Fruit fly (Drosophila melanogaster) whole organism, embryonic: ENCODE data around the gene Dus1.
A peak's percentile ranks its signal among the peaks of the same experiment; 100 is the strongest.

Experiments
- CG10274 ChIP-seq: fragments of 200-800 bp; sonication (Bioruptor generic); optimal IDR thresholded peaks from 3 replicates; lab custom pipeline; 2017; ENCODE audit warnings: missing biosample characterization, mild to moderate bottlenecking, missing genetic modification characterization
- CG11247 ChIP-seq: fragments of 200-800 bp; sonication (Bioruptor generic); IDR thresholded peaks from 2 replicates; pipeline ENCODE4 v1.3.6; 2022; ENCODE audit warnings: missing biosample characterization, missing genetic modification characterization
- CG12299 ChIP-seq: fragments of 200-800 bp; sonication (Bioruptor generic); optimal IDR thresholded peaks from 2 replicates; lab custom pipeline; 2018; ENCODE audit warnings: missing biosample characterization, mild to moderate bottlenecking, missing genetic modification characterization
- CG14050 ChIP-seq: fragments of 200-800 bp; sonication (Bioruptor generic); IDR thresholded peaks from 3 replicates; pipeline ENCODE4 v1.3.6; 2022; ENCODE audit warnings: missing biosample characterization, missing genetic modification characterization
- CG14667 ChIP-seq: fragments of 200-800 bp; sonication (Bioruptor generic); IDR thresholded peaks from 2 replicates; pipeline ENCODE4 v1.3.6; 2022; ENCODE audit warnings: missing biosample characterization, missing genetic modification characterization
- CG15269 ChIP-seq: fragments of 200-800 bp; sonication (Bioruptor generic); optimal IDR thresholded peaks from 2 replicates; lab custom pipeline; 2018; ENCODE audit warnings: missing biosample characterization, mild to moderate bottlenecking, missing genetic modification characterization, moderate library complexity
- CG16813 ChIP-seq: fragments of 200-800 bp; sonication (Bioruptor generic); IDR thresholded peaks from 3 replicates; pipeline ENCODE4 v1.3.6; 2022; ENCODE audit warnings: missing biosample characterization, missing genetic modification characterization; ENCODE audit not compliant: partially characterized antibody
- CG2712 ChIP-seq: fragments of 200-800 bp; optimal IDR thresholded peaks from 3 replicates; lab custom pipeline; 2019; ENCODE audit warnings: missing biosample characterization, mild to moderate bottlenecking, missing genetic modification characterization, moderate library complexity
- CG3281 ChIP-seq: fragments of 200-800 bp; sonication (Bioruptor generic); optimal IDR thresholded peaks from 3 replicates; lab custom pipeline; 2017; ENCODE audit warnings: missing biosample characterization, mild to moderate bottlenecking, missing genetic modification characterization
- CG4617 ChIP-seq: fragments of 200-800 bp; sonication (Bioruptor generic); optimal IDR thresholded peaks from 3 replicates; lab custom pipeline; 2016; ENCODE audit warnings: missing biosample characterization, missing genetic modification characterization, borderline replicate concordance
- CG6254 ChIP-seq: fragments of 200-800 bp; sonication (Bioruptor generic); optimal IDR thresholded peaks from 3 replicates; lab custom pipeline; 2017; ENCODE audit warnings: mild to moderate bottlenecking, missing biosample characterization, missing genetic modification reagents, missing genetic modification characterization
- CG7271 ChIP-seq: fragments of 200-800 bp; sonication (Bioruptor generic); optimal IDR thresholded peaks from 2 replicates; lab custom pipeline; 2018; ENCODE audit warnings: missing biosample characterization, mild to moderate bottlenecking, missing genetic modification characterization, moderate library complexity
- CG7928 ChIP-seq: fragments of 200-800 bp; sonication (Bioruptor generic); optimal IDR thresholded peaks from 2 replicates; lab custom pipeline; 2017; ENCODE audit warnings: missing biosample characterization, mild to moderate bottlenecking, missing genetic modification characterization
- CG7963 ChIP-seq: fragments of 200-800 bp; sonication (Bioruptor generic); IDR thresholded peaks from 3 replicates; pipeline ENCODE4 v1.3.6; 2022; ENCODE audit warnings: missing biosample characterization, missing genetic modification characterization; ENCODE audit not compliant: partially characterized antibody
- CG8290 ChIP-seq, 3 experiments: fragments of 200-800 bp; sonication (Bioruptor generic); optimal IDR thresholded peaks; 2 replicates each; lab custom pipeline; 2016 to 2019; ENCODE audit warnings: missing biosample characterization in 3 of 3, missing genetic modification characterization in 3 of 3, mild to moderate bottlenecking in 2 of 3, moderate library complexity in 1 of 3
- CG8388 ChIP-seq: fragments of 200-800 bp; sonication (Bioruptor generic); optimal IDR thresholded peaks from 2 replicates; lab custom pipeline; 2019; ENCODE audit warnings: missing biosample characterization, mild to moderate bottlenecking, missing genetic modification characterization, moderate library complexity
- CG8765 ChIP-seq: fragments of 200-800 bp; sonication (Bioruptor generic); IDR thresholded peaks from 2 replicates; pipeline ENCODE4 v1.3.6; 2022; ENCODE audit warnings: missing biosample characterization, missing genetic modification characterization
- CG9437 ChIP-seq: fragments of 200-800 bp; sonication (Bioruptor generic); optimal IDR thresholded peaks from 2 replicates; lab custom pipeline; 2018; ENCODE audit warnings: missing biosample characterization, mild to moderate bottlenecking, missing genetic modification characterization
- Dbx ChIP-seq: fragments of 200-800 bp; sonication (Bioruptor generic); IDR thresholded peaks from 3 replicates; pipeline ENCODE4 v1.3.6; 2022; ENCODE audit warnings: missing biosample characterization, missing genetic modification characterization
- Drgx ChIP-seq: fragments of 200-800 bp; sonication (Bioruptor generic); IDR thresholded peaks from 2 replicates; pipeline ENCODE4 v1.3.6; 2022; ENCODE audit warnings: missing biosample characterization, missing genetic modification characterization
- E2f2 ChIP-seq: fragments of 200-800 bp; sonication (Bioruptor generic); IDR thresholded peaks from 2 replicates; pipeline ENCODE4 v1.3.6; 2022; ENCODE audit warnings: missing biosample characterization, missing genetic modification characterization
- Eip74EF ChIP-seq, 2 experiments: fragments of 200-800 bp in 1 of 2; fragments of >200 bp in 1 of 2; sonication (Bioruptor generic) in 1 of 2; optimal IDR thresholded peaks; 2 replicates each; lab custom pipeline; 2017 to 2019; ENCODE audit warnings: missing biosample characterization in 2 of 2, missing genetic modification characterization in 2 of 2, mild to moderate bottlenecking in 1 of 2, moderate library complexity in 1 of 2
- Hr78 ChIP-seq, 2 experiments: fragments of 200-800 bp in 1 of 2; fragments of >200 bp in 1 of 2; sonication (Bioruptor generic) in 1 of 2; optimal IDR thresholded peaks; 2 replicates each; lab custom pipeline; 2017 to 2019; ENCODE audit warnings: missing biosample characterization in 2 of 2, missing genetic modification characterization in 2 of 2, mild to moderate bottlenecking in 1 of 2, moderate library complexity in 1 of 2
- Kr ChIP-seq: fragments of 200-800 bp; sonication (Bioruptor generic); optimal IDR thresholded peaks from 2 replicates; lab custom pipeline; 2017; ENCODE audit warnings: missing biosample characterization, mild to moderate bottlenecking, missing genetic modification characterization
- Myb ChIP-seq: fragments of 200-800 bp; sonication (Bioruptor generic); optimal IDR thresholded peaks from 2 replicates; lab custom pipeline; 2016; ENCODE audit warnings: missing biosample characterization, missing genetic modification characterization
- NfI ChIP-seq: fragments of 200-800 bp; sonication (Bioruptor generic); optimal IDR thresholded peaks from 3 replicates; lab custom pipeline; 2018; ENCODE audit warnings: missing biosample characterization, mild to moderate bottlenecking, missing genetic modification characterization, moderate library complexity
- Oaz ChIP-seq: fragments of 200-800 bp; sonication (Bioruptor generic); IDR thresholded peaks from 2 replicates; pipeline ENCODE4 v1.3.6; 2022; ENCODE audit warnings: missing biosample characterization, missing genetic modification characterization
- Oli ChIP-seq: fragments of 200-800 bp; sonication (Bioruptor generic); optimal IDR thresholded peaks from 2 replicates; lab custom pipeline; 2018; ENCODE audit warnings: missing biosample characterization, mild to moderate bottlenecking, missing genetic modification characterization, moderate library complexity
- Pdp1 ChIP-seq, 2 experiments: fragments of 200-800 bp; sonication (Bioruptor generic); optimal IDR thresholded peaks; 3 replicates each; lab custom pipeline; 2016; ENCODE audit warnings: missing biosample characterization in 2 of 2, missing genetic modification characterization in 2 of 2, mild to moderate bottlenecking in 1 of 2, moderate library complexity in 1 of 2
- Sry-δ ChIP-seq: fragments of 200-800 bp; sonication (Bioruptor generic); optimal IDR thresholded peaks from 2 replicates; lab custom pipeline; 2016; ENCODE audit warnings: missing biosample characterization, missing genetic modification characterization
- ac ChIP-seq: fragments of 200-800 bp; sonication (Bioruptor generic); optimal IDR thresholded peaks from 3 replicates; lab custom pipeline; 2017; ENCODE audit warnings: missing biosample characterization, mild to moderate bottlenecking, missing genetic modification characterization
- br ChIP-seq: fragments of >200 bp; optimal IDR thresholded peaks from 2 replicates; lab custom pipeline; 2017
- chm ChIP-seq: fragments of 200-800 bp; sonication (Bioruptor generic); IDR thresholded peaks from 2 replicates; pipeline ENCODE4 v1.3.6; 2022; ENCODE audit warnings: missing biosample characterization, missing genetic modification characterization
- ci ChIP-seq: fragments of 200-800 bp; sonication (Bioruptor generic); IDR thresholded peaks from 3 replicates; pipeline ENCODE4 v1.3.6; 2022; ENCODE audit warnings: missing biosample characterization, missing genetic modification characterization
- esg ChIP-seq: fragments of 200-800 bp; sonication (Bioruptor generic); conservative IDR thresholded peaks from 2 replicates; pipeline ENCODE4 v1.3.6; 2022; ENCODE audit warnings: missing biosample characterization, missing genetic modification characterization
- eve ChIP-seq, 2 experiments: fragments of >200 bp; optimal IDR thresholded peaks; 2 replicates each; lab custom pipeline; 2017; ENCODE audit warnings: missing biosample characterization in 2 of 2, missing genetic modification characterization in 2 of 2
- fd64A ChIP-seq: fragments of 200-800 bp; sonication (Bioruptor generic); optimal IDR thresholded peaks from 3 replicates; lab custom pipeline; 2018; ENCODE audit warnings: missing biosample characterization, mild to moderate bottlenecking, missing genetic modification characterization
- fd96Cb ChIP-seq: fragments of 200-800 bp; sonication (Bioruptor generic); optimal IDR thresholded peaks from 2 replicates; lab custom pipeline; 2018; ENCODE audit warnings: missing biosample characterization, mild to moderate bottlenecking, missing genetic modification characterization, moderate library complexity
- grau ChIP-seq: fragments of 200-800 bp; optimal IDR thresholded peaks from 3 replicates; lab custom pipeline; 2019; ENCODE audit warnings: missing biosample characterization, mild to moderate bottlenecking, missing genetic modification characterization, moderate library complexity
- hth ChIP-seq: fragments of >200 bp; optimal IDR thresholded peaks from 2 replicates; lab custom pipeline; 2017; ENCODE audit warnings: inconsistent platforms
- klu ChIP-seq: fragments of 200-800 bp; sonication (Bioruptor generic); IDR thresholded peaks from 2 replicates; pipeline ENCODE4 v1.3.6; 2022; ENCODE audit warnings: missing biosample characterization, missing genetic modification characterization
- nau ChIP-seq: fragments of 200-800 bp; sonication (Bioruptor generic); optimal IDR thresholded peaks from 3 replicates; lab custom pipeline; 2017; ENCODE audit warnings: missing biosample characterization, mild to moderate bottlenecking, missing genetic modification characterization, missing genetic modification reagents
- pzg ChIP-seq: fragments of 200-800 bp; sonication (Bioruptor generic); optimal IDR thresholded peaks from 3 replicates; lab custom pipeline; 2018; ENCODE audit warnings: missing biosample characterization, mild to moderate bottlenecking, missing genetic modification characterization, moderate library complexity
- row ChIP-seq: fragments of 200-800 bp; sonication (Bioruptor generic); IDR thresholded peaks from 3 replicates; pipeline ENCODE4 v1.3.6; 2022; ENCODE audit warnings: missing biosample characterization, missing genetic modification characterization
- sim ChIP-seq: fragments of 200-800 bp; sonication (Bioruptor generic); IDR thresholded peaks from 2 replicates; pipeline ENCODE4 v1.3.6; 2022; ENCODE audit warnings: missing biosample characterization, missing genetic modification characterization
- stwl ChIP-seq: fragments of 200-800 bp; sonication (Bioruptor generic); optimal IDR thresholded peaks from 3 replicates; lab custom pipeline; 2018; ENCODE audit warnings: missing biosample characterization, mild to moderate bottlenecking, missing genetic modification characterization, moderate library complexity
- trem ChIP-seq: fragments of 200-800 bp; optimal IDR thresholded peaks from 3 replicates; lab custom pipeline; 2019; ENCODE audit warnings: missing biosample characterization, mild to moderate bottlenecking, missing genetic modification characterization, moderate library complexity
- usp ChIP-seq: fragments of >200 bp; optimal IDR thresholded peaks from 2 replicates; lab custom pipeline; 2017; ENCODE audit warnings: missing biosample characterization, missing genetic modification characterization
- z ChIP-seq: fragments of 200-800 bp; sonication (Bioruptor generic); IDR thresholded peaks from 3 replicates; pipeline ENCODE4 v1.3.6; 2022; ENCODE audit warnings: missing biosample characterization, missing genetic modification characterization
- zfh1 ChIP-seq: fragments of 200-800 bp; sonication (Bioruptor generic); IDR thresholded peaks from 3 replicates; pipeline ENCODE4 v1.3.6; 2022; ENCODE audit warnings: missing biosample characterization, missing genetic modification characterization

Dus1 gene

dm6 chr2L:286421-286820 is 14.9 kb upstream of the Dus1 start (continued):
- TF ChIP-seq CG15269 (peak; percentile 74), CG10274 (GFP tag; lab: Kevin White, UChicago) (no peak), Eip74EF (GFP tag; optimal IDR thresholded peaks at IDR 0.05; lab: Kevin White, UChicago) (no peak), esg (GFP tag; lab: Robert Waterston, UW) (peak; percentile 39; the same call in 1 of the 2 replicates), CG7271 (tag; lab: Kevin White, UChicago) (no peak), eve (GFP tag; optimal IDR thresholded peaks at IDR 0.05; lab: Kevin White, UChicago) (no peak), Hr78 (GFP tag; optimal IDR thresholded peaks at IDR 0.05; lab: Kevin White, UChicago) (no peak), CG12299 (tag; lab: Kevin White, UChicago) (peak; percentile 10), br (no peak), CG8765 (GFP tag; lab: Robert Waterston, UW) (no peak), nau (GFP tag; lab: Kevin White, UChicago) (peak; percentile 44), chm (GFP tag; lab: Robert Waterston, UW) (peak; percentile 86), z (GFP tag; lab: Robert Waterston, UW) (no peak), sim (GFP tag; lab: Robert Waterston, UW) (no peak), Sry-δ (peak; percentile 31), CG8290 (GFP tag; optimal IDR thresholded peaks at IDR 0.05; lab: Kevin White, UChicago) (no peak), CG8290 (tag; optimal IDR thresholded peaks at IDR 0.05; lab: Kevin White, UChicago) (peak in 1 of 2 experiments; percentile 97), CG16813 (GFP tag; lab: Robert Waterston, UW) (no peak), CG14050 (GFP tag; lab: Robert Waterston, UW) (peak; percentile 41; the same call in 1 of the 3 replicates), CG6254 (GFP tag; lab: Kevin White, UChicago) (peak; percentile 37), CG8388 (GFP tag; lab: Kevin White, UChicago) (no peak), ci (peak; percentile 78), Kr (GFP tag; lab: Kevin White, UChicago) (no peak), CG9437 (GFP tag; lab: Kevin White, UChicago) (no peak), CG3281 (GFP tag; lab: Kevin White, UChicago) (peak; percentile 67), fd64A (GFP tag; lab: Kevin White, UChicago) (no peak), Dbx (GFP tag; lab: Robert Waterston, UW) (peak; percentile 88), CG2712 (tag; lab: Kevin White, UChicago) (peak; percentile 42), usp (GFP tag; lab: Kevin White, UChicago) (no peak), stwl (no peak), CG14667 (0 out of 2 replicates have a peak, but pooled peaks have one; percentile 32), Myb (GFP tag; lab: Kevin White, UChicago) (peak; percentile 46), grau (tag; lab: Kevin White, UChicago) (peak; percentile 98), klu (GFP tag; lab: Robert Waterston, UW) (no peak), CG7928 (GFP tag; lab: Kevin White, UChicago) (peak; percentile 31), ac (GFP tag; lab: Kevin White, UChicago) (no peak), Pdp1 (GFP tag; optimal IDR thresholded peaks at IDR 0.05; lab: Kevin White, UChicago) (peak; percentile 46 to 71), NfI (peak; percentile 65), pzg (GFP tag; lab: Kevin White, UChicago) (peak; percentile 22), CG4617 (GFP tag; lab: Kevin White, UChicago) (no peak), trem (tag; lab: Kevin White, UChicago) (no peak), CG11247 (GFP tag; lab: Robert Waterston, UW) (peak; percentile 77), fd96Cb (peak; percentile 12), Drgx (GFP tag; lab: Robert Waterston, UW) (peak; percentile 54), CG7963 (GFP tag; lab: Robert Waterston, UW) (no peak), row (GFP tag; lab: Robert Waterston, UW) (peak; percentile 96), hth (lab: Kevin White, UChicago) (no peak), E2f2 (peak; percentile 39; the same call in 1 of the 2 replicates), zfh1 (GFP tag; lab: Robert Waterston, UW) (peak; percentile 67; the same call in 2 of the 3 replicates), Oaz (no peak), Oli (tag; lab: Kevin White, UChicago) (peak; percentile 36)
